Worm (Caenorhabditis elegans): ENCODE measurements around the gene nspd-5.

ce11 chrII:4849885-4850284 lies 10.3 kb downstream of the nspd-5 start, which contains the start of gene T23B7.3:
- no peak for TF ChIP-seq nhr-2 (tag; optimal IDR thresholded peaks at IDR 0.05)
- TF ChIP-seq nhr-28 (tag; optimal IDR thresholded peaks at IDR 0.05): no peak
- no peak for TF ChIP-seq elt-3 (tag; optimal IDR thresholded peaks at IDR 0.05)
- TF ChIP-seq mep-1 (tag; optimal IDR thresholded peaks at IDR 0.05): no peak
- TF ChIP-seq unc-62 (GFP tag; optimal IDR thresholded peaks at IDR 0.05): no peak
- TF ChIP-seq snpc-4 (tag; optimal IDR thresholded peaks at IDR 0.05): no peak
- TF ChIP-seq nhr-12 (tag; optimal IDR thresholded peaks at IDR 0.05): no peak
- no peak for TF ChIP-seq ztf-11 (tag; optimal IDR thresholded peaks at IDR 0.05)
- TF ChIP-seq mab-5 (tag; optimal IDR thresholded peaks at IDR 0.05): no peak
- TF ChIP-seq ces-1 (GFP tag; optimal IDR thresholded peaks at IDR 0.05): peak; percentile 5
- TF ChIP-seq unc-120 (tag; optimal IDR thresholded peaks at IDR 0.05; ENCODE audit: poor library complexity, severe bottlenecking): no peak
- TF ChIP-seq nhr-237 (tag; optimal IDR thresholded peaks at IDR 0.05): no peak
